Fruit fly (Drosophila melanogaster) whole organism, embryonic: ENCODE measurements around the gene bon.

Experiments used
- Ada2b ChIP-seq: fragments of 200-800 bp; sonication (Bioruptor generic); IDR thresholded peaks from 2 replicates; pipeline ENCODE4 v1.3.6; 2022; ENCODE audit warnings: missing biosample characterization, missing genetic modification characterization
- Aef1 ChIP-seq: fragments of 200-800 bp; sonication (Bioruptor generic); IDR thresholded peaks from 3 replicates; pipeline ENCODE4 v1.3.6; 2022; ENCODE audit warnings: missing biosample characterization, missing genetic modification characterization
- Atf6 ChIP-seq: fragments of 200-800 bp; sonication (Bioruptor generic); IDR thresholded peaks from 2 replicates; pipeline ENCODE4 v1.3.6; 2022; ENCODE audit warnings: missing biosample characterization, missing genetic modification characterization
- BEAF-32 ChIP-seq: fragments of 200-800 bp; sonication (Bioruptor generic); optimal IDR thresholded peaks from 3 replicates; lab custom pipeline; 2017; ENCODE audit warnings: missing biosample characterization, missing genetic modification characterization, mild to moderate bottlenecking, moderate library complexity, missing genetic modification reagents
- CG10565 ChIP-seq: fragments of 200-800 bp; sonication (Bioruptor generic); optimal IDR thresholded peaks from 3 replicates; lab custom pipeline; 2016; ENCODE audit warnings: missing biosample characterization, mild to moderate bottlenecking, missing genetic modification characterization
- CG11560 ChIP-seq: fragments of 200-800 bp; sonication (Bioruptor generic); IDR thresholded peaks from 3 replicates; pipeline ENCODE4 v1.3.6; 2022; ENCODE audit warnings: missing biosample characterization, missing genetic modification characterization
- CG13775 ChIP-seq: fragments of 200-800 bp; sonication (Bioruptor generic); optimal IDR thresholded peaks from 3 replicates; lab custom pipeline; 2017; ENCODE audit warnings: missing biosample characterization, mild to moderate bottlenecking, missing genetic modification characterization
- CG1603 ChIP-seq: fragments of 200-800 bp; sonication (Bioruptor generic); optimal IDR thresholded peaks from 2 replicates; lab custom pipeline; 2019; ENCODE audit warnings: missing biosample characterization, mild to moderate bottlenecking, missing genetic modification characterization, moderate library complexity
- CG16815 ChIP-seq: fragments of 200-800 bp; sonication (Bioruptor generic); optimal IDR thresholded peaks from 3 replicates; lab custom pipeline; 2017; ENCODE audit warnings: missing biosample characterization, mild to moderate bottlenecking, missing genetic modification characterization
- CG2116 ChIP-seq: fragments of 200-800 bp; sonication (Bioruptor generic); optimal IDR thresholded peaks from 3 replicates; lab custom pipeline; 2018; ENCODE audit warnings: missing biosample characterization, mild to moderate bottlenecking, missing genetic modification characterization
- CG2712 ChIP-seq: fragments of 200-800 bp; optimal IDR thresholded peaks from 3 replicates; lab custom pipeline; 2019; ENCODE audit warnings: missing biosample characterization, mild to moderate bottlenecking, missing genetic modification characterization, moderate library complexity
- CG32532 ChIP-seq: fragments of 200-800 bp; sonication (Bioruptor generic); IDR thresholded peaks from 2 replicates; pipeline ENCODE4 v1.3.6; 2022; ENCODE audit warnings: missing biosample characterization, missing genetic modification characterization
- CG4820 ChIP-seq: fragments of 200-800 bp; sonication (Bioruptor generic); optimal IDR thresholded peaks from 3 replicates; lab custom pipeline; 2016; ENCODE audit warnings: missing biosample characterization, missing genetic modification characterization
- CG5245 ChIP-seq: fragments of 200-800 bp; sonication (Bioruptor generic); optimal IDR thresholded peaks from 3 replicates; lab custom pipeline; 2016; ENCODE audit warnings: missing biosample characterization, missing genetic modification characterization
- CG7987 ChIP-seq: fragments of 200-800 bp; sonication (Bioruptor generic); optimal IDR thresholded peaks from 2 replicates; lab custom pipeline; 2018; ENCODE audit warnings: missing biosample characterization, mild to moderate bottlenecking, missing genetic modification characterization, moderate library complexity
- CG8089 ChIP-seq: fragments of 200-800 bp; sonication (Bioruptor generic); optimal IDR thresholded peaks from 3 replicates; lab custom pipeline; 2016; ENCODE audit warnings: missing biosample characterization, missing genetic modification characterization
- Dad ChIP-seq: fragments of 200-800 bp; sonication (Bioruptor generic); optimal IDR thresholded peaks from 3 replicates; lab custom pipeline; 2016; ENCODE audit warnings: missing biosample characterization, missing genetic modification characterization
- Drgx ChIP-seq: fragments of 200-800 bp; sonication (Bioruptor generic); IDR thresholded peaks from 2 replicates; pipeline ENCODE4 v1.3.6; 2022; ENCODE audit warnings: missing biosample characterization, missing genetic modification characterization
- Eip74EF ChIP-seq, 2 experiments: fragments of 200-800 bp in 1 of 2; fragments of >200 bp in 1 of 2; sonication (Bioruptor generic) in 1 of 2; optimal IDR thresholded peaks; 2 replicates each; lab custom pipeline; 2017 to 2019; ENCODE audit warnings: missing biosample characterization in 2 of 2, missing genetic modification characterization in 2 of 2, mild to moderate bottlenecking in 1 of 2, moderate library complexity in 1 of 2
- Fer2 ChIP-seq: fragments of 200-800 bp; sonication (Bioruptor generic); optimal IDR thresholded peaks from 2 replicates; lab custom pipeline; 2018; ENCODE audit warnings: missing biosample characterization, mild to moderate bottlenecking, missing genetic modification characterization, moderate library complexity
- Gsc ChIP-seq: fragments of 200-800 bp; sonication (Bioruptor generic); IDR thresholded peaks from 2 replicates; pipeline ENCODE4 v1.3.6; 2022; ENCODE audit warnings: missing biosample characterization, missing genetic modification characterization
- Hr78 ChIP-seq, 2 experiments: fragments of 200-800 bp in 1 of 2; fragments of >200 bp in 1 of 2; sonication (Bioruptor generic) in 1 of 2; optimal IDR thresholded peaks; 2 replicates each; lab custom pipeline; 2017 to 2019; ENCODE audit warnings: missing biosample characterization in 2 of 2, missing genetic modification characterization in 2 of 2, mild to moderate bottlenecking in 1 of 2, moderate library complexity in 1 of 2
- MESR4 ChIP-seq: fragments of 200-800 bp; sonication (Bioruptor generic); optimal IDR thresholded peaks from 2 replicates; lab custom pipeline; 2018; ENCODE audit warnings: missing biosample characterization, mild to moderate bottlenecking, missing genetic modification characterization, moderate library complexity
- Nf-YB ChIP-seq: fragments of 200-800 bp; sonication (Bioruptor generic); optimal IDR thresholded peaks from 3 replicates; lab custom pipeline; 2019; ENCODE audit warnings: missing biosample characterization, mild to moderate bottlenecking, missing genetic modification characterization, moderate library complexity
- NfI ChIP-seq: fragments of 200-800 bp; sonication (Bioruptor generic); optimal IDR thresholded peaks from 3 replicates; lab custom pipeline; 2018; ENCODE audit warnings: missing biosample characterization, mild to moderate bottlenecking, missing genetic modification characterization, moderate library complexity
- Poxn ChIP-seq: fragments of 200-800 bp; sonication (Bioruptor generic); IDR thresholded peaks from 2 replicates; pipeline ENCODE4 v1.3.6; 2022; ENCODE audit warnings: missing biosample characterization, missing genetic modification characterization
- Spps ChIP-seq: fragments of 200-800 bp; sonication (Bioruptor generic); optimal IDR thresholded peaks from 2 replicates; lab custom pipeline; 2018; ENCODE audit warnings: missing biosample characterization, mild to moderate bottlenecking, missing genetic modification characterization
- Ssrp ChIP-seq: fragments of 200-800 bp; sonication (Bioruptor generic); optimal IDR thresholded peaks from 2 replicates; lab custom pipeline; 2018; ENCODE audit warnings: missing biosample characterization, mild to moderate bottlenecking, missing genetic modification characterization, moderate library complexity
- TFAM ChIP-seq: fragments of 200-800 bp; sonication (Bioruptor generic); optimal IDR thresholded peaks from 2 replicates; lab custom pipeline; 2017; ENCODE audit warnings: missing biosample characterization, missing genetic modification characterization, inconsistent platforms
- Vsx1 ChIP-seq: fragments of 200-800 bp; sonication (Bioruptor generic); optimal IDR thresholded peaks from 2 replicates; lab custom pipeline; 2017; ENCODE audit warnings: missing biosample characterization, mild to moderate bottlenecking, missing genetic modification characterization, missing genetic modification reagents
- amos ChIP-seq: fragments of 200-800 bp; sonication (Bioruptor generic); IDR thresholded peaks from 2 replicates; pipeline ENCODE4 v1.3.6; 2022; ENCODE audit warnings: missing biosample characterization, missing genetic modification characterization; ENCODE audit not compliant: partially characterized antibody
- bowl ChIP-seq: fragments of 200-800 bp; sonication (Bioruptor generic); IDR thresholded peaks from 2 replicates; pipeline ENCODE4 v1.3.6; 2022; ENCODE audit warnings: missing biosample characterization, missing genetic modification characterization
- br ChIP-seq: fragments of >200 bp; optimal IDR thresholded peaks from 2 replicates; lab custom pipeline; 2017
- bsh ChIP-seq, 2 experiments: fragments of 200-800 bp; sonication (Bioruptor generic); optimal IDR thresholded peaks; 2 replicates each; lab custom pipeline; 2017 to 2018; ENCODE audit warnings: mild to moderate bottlenecking in 2 of 2, missing biosample characterization in 2 of 2, missing genetic modification characterization in 2 of 2, moderate library complexity in 1 of 2
- ftz-f1 ChIP-seq: fragments of 200-800 bp; sonication (Bioruptor generic); optimal IDR thresholded peaks from 2 replicates; lab custom pipeline; 2016; ENCODE audit warnings: missing biosample characterization, missing genetic modification characterization
- hbn ChIP-seq: fragments of 200-800 bp; sonication (Bioruptor generic); IDR thresholded peaks from 2 replicates; pipeline ENCODE4 v1.3.6; 2022; ENCODE audit warnings: missing biosample characterization, missing genetic modification characterization; ENCODE audit not compliant: partially characterized antibody
- kay ChIP-seq: fragments of 200-800 bp; sonication (Bioruptor generic); optimal IDR thresholded peaks from 2 replicates; lab custom pipeline; 2016; ENCODE audit warnings: missing biosample characterization, missing genetic modification characterization
- mam ChIP-seq: fragments of 200-800 bp; sonication (Bioruptor generic); optimal IDR thresholded peaks from 3 replicates; lab custom pipeline; 2016; ENCODE audit warnings: missing biosample characterization, missing genetic modification characterization
- pfk ChIP-seq: fragments of 200-800 bp; sonication (Bioruptor generic); optimal IDR thresholded peaks from 2 replicates; lab custom pipeline; 2018; ENCODE audit warnings: missing biosample characterization, mild to moderate bottlenecking, missing genetic modification characterization, moderate library complexity
- rib ChIP-seq: fragments of 200-800 bp; sonication (Bioruptor generic); IDR thresholded peaks from 2 replicates; pipeline ENCODE4 v1.3.6; 2022; ENCODE audit warnings: missing biosample characterization, missing genetic modification characterization
- schlank ChIP-seq: fragments of 200-800 bp; sonication (Bioruptor generic); optimal IDR thresholded peaks from 2 replicates; lab custom pipeline; 2018; ENCODE audit warnings: missing biosample characterization, mild to moderate bottlenecking, missing genetic modification characterization
- scrt ChIP-seq: fragments of 200-800 bp; sonication (Bioruptor generic); optimal IDR thresholded peaks from 2 replicates; lab custom pipeline; 2018; ENCODE audit warnings: missing biosample characterization, mild to moderate bottlenecking, missing genetic modification characterization, moderate library complexity
- shn ChIP-seq: fragments of 200-800 bp; sonication (Bioruptor generic); optimal IDR thresholded peaks from 3 replicates; lab custom pipeline; 2016; ENCODE audit warnings: missing biosample characterization, missing genetic modification characterization
- sima ChIP-seq: fragments of 200-800 bp; sonication (Bioruptor generic); optimal IDR thresholded peaks from 2 replicates; lab custom pipeline; 2016; ENCODE audit warnings: missing biosample characterization, missing genetic modification characterization
- sisA ChIP-seq: fragments of 200-800 bp; sonication (Bioruptor generic); IDR thresholded peaks from 2 replicates; pipeline ENCODE4 v1.3.6; 2022; ENCODE audit warnings: missing biosample characterization, missing genetic modification characterization
- sqz ChIP-seq: fragments of 200-800 bp; sonication (Bioruptor generic); optimal IDR thresholded peaks from 3 replicates; lab custom pipeline; 2018; ENCODE audit warnings: missing biosample characterization, mild to moderate bottlenecking, missing genetic modification characterization
- tgo ChIP-seq: fragments of 200-800 bp; sonication (Bioruptor generic); IDR thresholded peaks from 3 replicates; pipeline ENCODE4 v1.3.6; 2022; ENCODE audit warnings: missing biosample characterization, missing genetic modification characterization
- toy ChIP-seq: fragments of 200-800 bp; sonication (Bioruptor generic); IDR thresholded peaks from 2 replicates; pipeline ENCODE4 v1.3.6; 2022; ENCODE audit warnings: missing biosample characterization, missing genetic modification characterization

The bon gene

dm6 chr3R:20587630-20588479 lies 5.1 kb upstream of the bon start, which contains the start of gene Septin2 (continued):
- TF ChIP-seq Vsx1 (GFP tag; lab: Kevin White, UChicago) (no peak), Nf-YB (GFP tag; lab: Kevin White, UChicago) (peak; percentile 68), CG16815 (GFP tag; lab: Kevin White, UChicago) (peak; percentile 55), CG2712 (peak; percentile 84), Aef1 (GFP tag; lab: Robert Waterston, UW) (peak; percentile 38; the same call in 1 of the 3 replicates), CG4820 (GFP tag; lab: Kevin White, UChicago) (peak; percentile 82), Dad (peak; percentile 57), toy (GFP tag; lab: Robert Waterston, UW) (no peak), shn (GFP tag; lab: Kevin White, UChicago) (peak; percentile 12), mam (peak; percentile 22), Gsc (peak; percentile 11; the same call in 1 of the 2 replicates), Poxn (GFP tag; lab: Robert Waterston, UW) (no peak), Drgx (GFP tag; lab: Robert Waterston, UW) (peak; percentile 80), NfI (GFP tag; lab: Kevin White, UChicago) (peak; percentile 64), Ssrp (tag; lab: Kevin White, UChicago) (peak; percentile 82), bowl (GFP tag; lab: Robert Waterston, UW) (no peak), CG1603 (tag; lab: Kevin White, UChicago) (peak; percentile 47), sqz (GFP tag; lab: Kevin White, UChicago) (no peak), CG11560 (0 out of 3 replicates have a peak, but pooled peaks have one; percentile 14), scrt (peak; percentile 63), CG5245 (GFP tag; lab: Kevin White, UChicago) (peak; percentile 42), hbn (GFP tag; lab: Robert Waterston, UW) (no peak), CG10565 (GFP tag; lab: Kevin White, UChicago) (peak; percentile 34), MESR4 (peak; percentile 97), CG2116 (peak; percentile 44), Atf6 (GFP tag; lab: Robert Waterston, UW) (peak; percentile 47; the same call in 1 of the 2 replicates), CG13775 (GFP tag; lab: Kevin White, UChicago) (peak; percentile 75), CG8089 (GFP tag; lab: Kevin White, UChicago) (peak; percentile 51), kay (GFP tag; lab: Kevin White, UChicago) (peak; percentile 68), TFAM (GFP tag; lab: Kevin White, UChicago) (peak; percentile 22), Eip74EF (GFP tag; optimal IDR thresholded peaks at IDR 0.05; lab: Kevin White, UChicago) (peak in 1 of 2 experiments; percentile 83), rib (GFP tag; lab: Robert Waterston, UW) (no peak), Spps (tag; lab: Kevin White, UChicago) (peak; percentile 75), schlank (no peak), Fer2 (tag; lab: Kevin White, UChicago) (no peak), BEAF-32 (GFP tag; lab: Kevin White, UChicago) (no peak), br (lab: Kevin White, UChicago) (no peak), CG32532 (GFP tag; lab: Robert Waterston, UW) (peak; percentile 28; the same call in 1 of the 2 replicates), CG7987 (GFP tag; lab: Kevin White, UChicago) (no peak), Hr78 (GFP tag; optimal IDR thresholded peaks at IDR 0.05; lab: Kevin White, UChicago) (peak in 1 of 2 experiments; percentile 62), sima (no peak), ftz-f1 (no peak), pfk (no peak), amos (no peak; the same call in 1 of the 2 replicates), tgo (GFP tag; lab: Robert Waterston, UW) (peak; percentile 63; the same call in 2 of the 3 replicates), sisA (GFP tag; lab: Robert Waterston, UW) (peak; percentile 75), bsh (GFP tag; optimal IDR thresholded peaks at IDR 0.05; lab: Kevin White, UChicago) (peak; percentile 79), Ada2b (GFP tag; lab: Robert Waterston, UW) (peak; percentile 58; the same call in 1 of the 2 replicates)
